Fruit fly (Drosophila melanogaster) whole organism, embryonic: ENCODE results near the gene CG13054.

ENCODE experiments used
- Adf1 ChIP-seq: fragments of 200-800 bp; sonication (Bioruptor generic); IDR thresholded peaks from 2 replicates; pipeline ENCODE4 v1.3.6; 2022; ENCODE audit warnings: missing biosample characterization, missing genetic modification characterization
- Bdp1 ChIP-seq: fragments of 200-800 bp; sonication (Bioruptor generic); optimal IDR thresholded peaks from 3 replicates; lab custom pipeline; 2016; ENCODE audit warnings: missing biosample characterization, missing genetic modification characterization
- CG10267 ChIP-seq: fragments of 200-800 bp; sonication (Bioruptor generic); optimal IDR thresholded peaks from 2 replicates; lab custom pipeline; 2018; ENCODE audit warnings: missing biosample characterization, mild to moderate bottlenecking, missing genetic modification characterization, moderate library complexity
- CG10959 ChIP-seq: fragments of 200-800 bp; sonication (Bioruptor generic); IDR thresholded peaks from 2 replicates; pipeline ENCODE4 v1.3.6; 2022; ENCODE audit warnings: missing biosample characterization, missing genetic modification characterization
- CG11456 ChIP-seq: fragments of 200-800 bp; sonication (Bioruptor generic); IDR thresholded peaks from 3 replicates; pipeline ENCODE4 v1.3.6; 2022; ENCODE audit warnings: missing biosample characterization, missing genetic modification characterization
- CG11723 ChIP-seq: fragments of 200-800 bp; sonication (Bioruptor generic); optimal IDR thresholded peaks from 2 replicates; lab custom pipeline; 2017; ENCODE audit warnings: missing biosample characterization, mild to moderate bottlenecking, missing genetic modification characterization
- CG12744 ChIP-seq: fragments of 200-800 bp; sonication (Bioruptor generic); optimal IDR thresholded peaks from 2 replicates; lab custom pipeline; 2016; ENCODE audit warnings: missing biosample characterization, missing genetic modification characterization
- CG14441 ChIP-seq: fragments of 200-800 bp; sonication (Bioruptor generic); IDR thresholded peaks from 2 replicates; pipeline ENCODE4 v1.3.6; 2022; ENCODE audit warnings: missing biosample characterization, missing genetic modification characterization
- CG14860 ChIP-seq: fragments of 200-800 bp; sonication (Bioruptor generic); IDR thresholded peaks from 3 replicates; pipeline ENCODE4 v1.3.6; 2022; ENCODE audit warnings: missing biosample characterization, missing genetic modification characterization; ENCODE audit not compliant: partially characterized antibody
- CG15011 ChIP-seq: fragments of 200-800 bp; sonication (Bioruptor generic); optimal IDR thresholded peaks from 3 replicates; lab custom pipeline; 2018; ENCODE audit warnings: missing biosample characterization, mild to moderate bottlenecking, missing genetic modification characterization
- CG17568 ChIP-seq: fragments of 200-800 bp; sonication (Bioruptor generic); optimal IDR thresholded peaks from 2 replicates; lab custom pipeline; 2018; ENCODE audit warnings: missing biosample characterization, mild to moderate bottlenecking, missing genetic modification characterization, moderate library complexity
- CG3838 ChIP-seq: fragments of 200-800 bp; sonication (Bioruptor generic); optimal IDR thresholded peaks from 3 replicates; lab custom pipeline; 2016; ENCODE audit warnings: missing biosample characterization, missing genetic modification characterization
- CG4328 ChIP-seq: fragments of 200-800 bp; sonication (Bioruptor generic); optimal IDR thresholded peaks from 3 replicates; lab custom pipeline; 2017; ENCODE audit warnings: missing biosample characterization, missing genetic modification reagents, missing genetic modification characterization
- CG43689 ChIP-seq: fragments of 200-800 bp; sonication (Bioruptor generic); IDR thresholded peaks from 2 replicates; pipeline ENCODE4 v1.3.6; 2022; ENCODE audit warnings: missing biosample characterization, missing genetic modification characterization
- CG5245 ChIP-seq: fragments of 200-800 bp; sonication (Bioruptor generic); optimal IDR thresholded peaks from 3 replicates; lab custom pipeline; 2016; ENCODE audit warnings: missing biosample characterization, missing genetic modification characterization
- CG6654 ChIP-seq: fragments of 200-800 bp; sonication (Bioruptor generic); optimal IDR thresholded peaks from 2 replicates; lab custom pipeline; 2017; ENCODE audit warnings: missing biosample characterization, mild to moderate bottlenecking, missing genetic modification characterization
- CG7786 ChIP-seq: fragments of 200-800 bp; sonication (Bioruptor generic); optimal IDR thresholded peaks from 2 replicates; lab custom pipeline; 2016; ENCODE audit warnings: missing biosample characterization, missing genetic modification characterization
- CG7839 ChIP-seq: fragments of 200-800 bp; sonication (Bioruptor generic); optimal IDR thresholded peaks from 3 replicates; lab custom pipeline; 2018; ENCODE audit warnings: missing biosample characterization, mild to moderate bottlenecking, missing genetic modification characterization, moderate library complexity
- Dfd ChIP-seq, 2 experiments: fragments of >200 bp; optimal IDR thresholded peaks; 2 replicates each; lab custom pipeline; 2017; ENCODE audit warnings: missing biosample characterization in 2 of 2, missing genetic modification characterization in 2 of 2
- Dip2 ChIP-seq: fragments of 200-800 bp; sonication (Bioruptor generic); IDR thresholded peaks from 2 replicates; pipeline ENCODE4 v1.3.6; 2022; ENCODE audit warnings: missing biosample characterization, missing genetic modification characterization
- Dp ChIP-seq: fragments of 200-800 bp; sonication (Bioruptor generic); optimal IDR thresholded peaks from 2 replicates; lab custom pipeline; 2018; ENCODE audit warnings: missing biosample characterization, mild to moderate bottlenecking, missing genetic modification characterization, moderate library complexity
- ERR ChIP-seq: fragments of 200-800 bp; sonication (Bioruptor generic); optimal IDR thresholded peaks from 2 replicates; lab custom pipeline; 2016; ENCODE audit warnings: missing biosample characterization, missing genetic modification characterization
- Eip74EF ChIP-seq, 2 experiments: fragments of 200-800 bp in 1 of 2; fragments of >200 bp in 1 of 2; sonication (Bioruptor generic) in 1 of 2; optimal IDR thresholded peaks; 2 replicates each; lab custom pipeline; 2017 to 2019; ENCODE audit warnings: missing biosample characterization in 2 of 2, missing genetic modification characterization in 2 of 2, mild to moderate bottlenecking in 1 of 2, moderate library complexity in 1 of 2
- Gug ChIP-seq: fragments of 200-800 bp; sonication (Bioruptor generic); IDR thresholded peaks from 4 replicates; pipeline ENCODE4 v1.3.6; 2022; ENCODE audit warnings: missing biosample characterization, missing genetic modification characterization
- Hmr ChIP-seq: fragments of 200-800 bp; sonication (Bioruptor generic); optimal IDR thresholded peaks from 3 replicates; lab custom pipeline; 2017; ENCODE audit warnings: mild to moderate bottlenecking, missing biosample characterization, missing genetic modification reagents, missing genetic modification characterization
- Hr51 ChIP-seq, 2 experiments: fragments of 200-800 bp; sonication (Bioruptor generic); optimal IDR thresholded peaks; 2 replicates in 1 of 2; 3 replicates in 1 of 2; lab custom pipeline; 2016 to 2018; ENCODE audit warnings: missing biosample characterization in 2 of 2, missing genetic modification characterization in 2 of 2, mild to moderate bottlenecking in 1 of 2, moderate library complexity in 1 of 2
- MTF-1 ChIP-seq: fragments of 200-800 bp; sonication (Bioruptor generic); optimal IDR thresholded peaks from 2 replicates; lab custom pipeline; 2018; ENCODE audit warnings: missing biosample characterization, mild to moderate bottlenecking, missing genetic modification characterization, borderline replicate concordance
- NC2β ChIP-seq: fragments of 200-800 bp; sonication (Bioruptor generic); optimal IDR thresholded peaks from 2 replicates; lab custom pipeline; 2016; ENCODE audit warnings: missing biosample characterization, missing genetic modification characterization
- NK7.1 ChIP-seq: fragments of 200-800 bp; sonication (Bioruptor generic); optimal IDR thresholded peaks from 3 replicates; lab custom pipeline; 2016; ENCODE audit warnings: missing biosample characterization, missing genetic modification characterization
- ara ChIP-seq: fragments of 200-800 bp; sonication (Bioruptor generic); IDR thresholded peaks from 2 replicates; pipeline ENCODE4 v1.3.6; 2022; ENCODE audit warnings: missing biosample characterization, missing genetic modification characterization
- bab2 ChIP-seq: fragments of 200-800 bp; sonication (Bioruptor generic); optimal IDR thresholded peaks from 2 replicates; lab custom pipeline; 2016; ENCODE audit warnings: missing biosample characterization, missing genetic modification characterization
- cad ChIP-seq: fragments of >200 bp; optimal IDR thresholded peaks from 2 replicates; lab custom pipeline; 2017; ENCODE audit warnings: missing biosample characterization, missing genetic modification characterization
- chn ChIP-seq: fragments of 200-800 bp; sonication (Bioruptor generic); optimal IDR thresholded peaks from 2 replicates; lab custom pipeline; 2016; ENCODE audit warnings: missing biosample characterization, missing genetic modification characterization
- emc ChIP-seq: fragments of 200-800 bp; sonication (Bioruptor generic); optimal IDR thresholded peaks from 2 replicates; lab custom pipeline; 2016; ENCODE audit warnings: missing biosample characterization, missing genetic modification characterization
- exex ChIP-seq: fragments of 200-800 bp; sonication (Bioruptor generic); optimal IDR thresholded peaks from 4 replicates; lab custom pipeline; 2018; ENCODE audit warnings: missing biosample characterization, mild to moderate bottlenecking, missing genetic modification characterization, moderate library complexity
- gcm ChIP-seq: fragments of 200-800 bp; sonication (Bioruptor generic); optimal IDR thresholded peaks from 2 replicates; lab custom pipeline; 2019; ENCODE audit warnings: missing biosample characterization, mild to moderate bottlenecking, missing genetic modification characterization, moderate library complexity
- gem ChIP-seq: fragments of 200-800 bp; sonication (Bioruptor generic); optimal IDR thresholded peaks from 2 replicates; lab custom pipeline; 2019; ENCODE audit warnings: missing biosample characterization, mild to moderate bottlenecking, missing genetic modification characterization, moderate library complexity
- her ChIP-seq: fragments of 200-800 bp; sonication (Bioruptor generic); optimal IDR thresholded peaks from 2 replicates; lab custom pipeline; 2016; ENCODE audit warnings: missing biosample characterization, missing genetic modification characterization
- jigr1 ChIP-seq: fragments of 200-800 bp; sonication (Bioruptor generic); IDR thresholded peaks from 3 replicates; pipeline ENCODE4 v1.3.6; 2022; ENCODE audit warnings: missing biosample characterization, missing genetic modification characterization
- kah ChIP-seq: fragments of 200-800 bp; sonication (Bioruptor generic); optimal IDR thresholded peaks from 2 replicates; lab custom pipeline; 2018; ENCODE audit warnings: missing biosample characterization, mild to moderate bottlenecking, missing genetic modification characterization
- knrl ChIP-seq: fragments of 200-800 bp; sonication (Bioruptor generic); IDR thresholded peaks from 3 replicates; pipeline ENCODE4 v1.3.6; 2022; ENCODE audit warnings: missing biosample characterization, missing genetic modification characterization; ENCODE audit not compliant: partially characterized antibody
- onecut ChIP-seq: fragments of 200-800 bp; sonication (Bioruptor generic); IDR thresholded peaks from 2 replicates; pipeline ENCODE4 v1.3.6; 2022; ENCODE audit warnings: missing biosample characterization, missing genetic modification characterization
- peb ChIP-seq: fragments of 200-800 bp; sonication (Bioruptor generic); IDR thresholded peaks from 2 replicates; pipeline ENCODE4 v1.3.6; 2022; ENCODE audit warnings: missing biosample characterization, missing genetic modification characterization
- phol ChIP-seq: fragments of 200-800 bp; sonication (Bioruptor generic); optimal IDR thresholded peaks from 3 replicates; lab custom pipeline; 2018; ENCODE audit warnings: missing biosample characterization, mild to moderate bottlenecking, missing genetic modification characterization, moderate library complexity
- sim ChIP-seq: fragments of 200-800 bp; sonication (Bioruptor generic); IDR thresholded peaks from 2 replicates; pipeline ENCODE4 v1.3.6; 2022; ENCODE audit warnings: missing biosample characterization, missing genetic modification characterization
- stwl ChIP-seq: fragments of 200-800 bp; sonication (Bioruptor generic); optimal IDR thresholded peaks from 3 replicates; lab custom pipeline; 2018; ENCODE audit warnings: missing biosample characterization, mild to moderate bottlenecking, missing genetic modification characterization, moderate library complexity
- tgo ChIP-seq: fragments of 200-800 bp; sonication (Bioruptor generic); IDR thresholded peaks from 3 replicates; pipeline ENCODE4 v1.3.6; 2022; ENCODE audit warnings: missing biosample characterization, missing genetic modification characterization
- toy ChIP-seq: fragments of 200-800 bp; sonication (Bioruptor generic); IDR thresholded peaks from 2 replicates; pipeline ENCODE4 v1.3.6; 2022; ENCODE audit warnings: missing biosample characterization, missing genetic modification characterization
- unc-4 ChIP-seq: fragments of 200-800 bp; sonication (Bioruptor generic); IDR thresholded peaks from 2 replicates; pipeline ENCODE4 v1.3.6; 2022; ENCODE audit warnings: missing biosample characterization, missing genetic modification characterization; ENCODE audit not compliant: partially characterized antibody
- wek ChIP-seq: fragments of 200-800 bp; sonication (Bioruptor generic); optimal IDR thresholded peaks from 3 replicates; lab custom pipeline; 2018; ENCODE audit warnings: missing biosample characterization, mild to moderate bottlenecking, missing genetic modification characterization, moderate library complexity

CG13054 gene

dm6 chr3L:16228659-16229205 is 28.3 kb downstream of the CG13054 start, which contains the start of gene Tmx3 (continued):
- TF ChIP-seq Dip2 (GFP tag; lab: Robert Waterston, UW) = no peak
- TF ChIP-seq CG7839 (tag; lab: Kevin White, UChicago) = peak; percentile 92
- no peak; the same call in 2 of the 3 replicates for TF ChIP-seq knrl (GFP tag; lab: Robert Waterston, UW)
- TF ChIP-seq NC2β = peak; percentile 18
- peak; percentile 67 for TF ChIP-seq gcm (GFP tag; lab: Kevin White, UChicago)
- peak; percentile 66 for TF ChIP-seq kah
- peak; percentile 67 for TF ChIP-seq onecut (GFP tag; lab: Robert Waterston, UW)
- peak; percentile 84 for TF ChIP-seq CG10267 (tag; lab: Kevin White, UChicago)
- TF ChIP-seq MTF-1 = no peak
- TF ChIP-seq CG14860 (GFP tag; lab: Robert Waterston, UW) = no peak
- no peak for TF ChIP-seq Eip74EF (GFP tag; optimal IDR thresholded peaks at IDR 0.05; lab: Kevin White, UChicago)
- peak; percentile 66 for TF ChIP-seq bab2 (GFP tag; lab: Kevin White, UChicago)
- TF ChIP-seq cad = no peak
- TF ChIP-seq sim (GFP tag; lab: Robert Waterston, UW) = 0 out of 2 replicates have a peak, but pooled peaks have one; percentile 50
- peak; percentile 56 for TF ChIP-seq peb (GFP tag; lab: Robert Waterston, UW)
- TF ChIP-seq CG7786 (GFP tag; lab: Kevin White, UChicago) = peak; percentile 38
- no peak for TF ChIP-seq NK7.1 (GFP tag; lab: Kevin White, UChicago)
- peak; percentile 70 for TF ChIP-seq CG3838 (GFP tag; lab: Kevin White, UChicago)
- TF ChIP-seq CG11456 (GFP tag; lab: Robert Waterston, UW) = peak; percentile 95
- TF ChIP-seq wek (GFP tag; lab: Kevin White, UChicago) = no peak
- TF ChIP-seq CG15011 (GFP tag; lab: Kevin White, UChicago) = peak; percentile 54
- TF ChIP-seq chn = peak; percentile 59
- no peak for TF ChIP-seq unc-4 (GFP tag; lab: Robert Waterston, UW)
- peak; percentile 74 to 89 for TF ChIP-seq Hr51 (GFP tag; optimal IDR thresholded peaks at IDR 0.05; lab: Kevin White, UChicago)
- no peak for TF ChIP-seq CG17568 (GFP tag; lab: Kevin White, UChicago)
- TF ChIP-seq jigr1 = peak; percentile 77
- no peak for TF ChIP-seq exex
- TF ChIP-seq toy = peak; percentile 72; the same call in 1 of the 2 replicates
- no peak for TF ChIP-seq Bdp1 (GFP tag; lab: Kevin White, UChicago)
- TF ChIP-seq CG14441 (GFP tag; lab: Robert Waterston, UW) = peak; percentile 94
- TF ChIP-seq Dfd (GFP tag; optimal IDR thresholded peaks at IDR 0.05; lab: Kevin White, UChicago) = no peak
- TF ChIP-seq CG4328 (GFP tag; lab: Kevin White, UChicago) = peak; percentile 23
- TF ChIP-seq Hmr = peak; percentile 87
- no peak for TF ChIP-seq CG11723 (GFP tag; lab: Kevin White, UChicago)
- peak; percentile 57 for TF ChIP-seq CG5245 (GFP tag; lab: Kevin White, UChicago)
- peak; percentile 28 for TF ChIP-seq Dp (GFP tag; lab: Kevin White, UChicago)
- peak; percentile 70; the same call in 1 of the 2 replicates for TF ChIP-seq CG43689
- TF ChIP-seq ERR (GFP tag; lab: Kevin White, UChicago) = no peak
- peak; percentile 92 for TF ChIP-seq phol (tag; lab: Kevin White, UChicago)
- TF ChIP-seq CG12744 = peak; percentile 27
- TF ChIP-seq CG10959 (GFP tag; lab: Robert Waterston, UW) = peak; percentile 99
- peak; percentile 87 for TF ChIP-seq ara (GFP tag; lab: Robert Waterston, UW)
- peak; percentile 19 for TF ChIP-seq emc (GFP tag; lab: Kevin White, UChicago)
- peak; percentile 94 for TF ChIP-seq tgo (GFP tag; lab: Robert Waterston, UW)
- TF ChIP-seq CG6654 (GFP tag; lab: Kevin White, UChicago) = peak; percentile 33
- peak; percentile 62 for TF ChIP-seq Adf1 (GFP tag; lab: Robert Waterston, UW)
- peak; percentile 81 for TF ChIP-seq stwl (tag; lab: Kevin White, UChicago)
- peak; percentile 9 for TF ChIP-seq her (GFP tag; lab: Kevin White, UChicago)
- peak; percentile 96 for TF ChIP-seq gem (tag; lab: Kevin White, UChicago)
- TF ChIP-seq Gug (GFP tag; lab: Robert Waterston, UW) = peak; percentile 93
